Worm (Caenorhabditis elegans) whole organism, mixed stage, embryonic: ENCODE measurements around the gene srw-109.

Source experiments
- M03D4.4 ChIP-seq: sonication (generic microtip); optimal IDR thresholded peaks from 2 replicates; lab custom pipeline; 2017; ENCODE audit warnings: mild to moderate bottlenecking, missing genetic modification characterization, missing compliant biosample characterization
- bed-3 ChIP-seq: fragments of 200-800 bp; sonication (Bioruptor generic); optimal IDR thresholded peaks from 3 replicates; lab custom pipeline; 2018; ENCODE audit warnings: mild to moderate bottlenecking, missing genetic modification characterization, moderate library complexity, missing compliant biosample characterization
- ceh-43 ChIP-seq: fragments of 200-800 bp; sonication (Bioruptor generic); optimal IDR thresholded peaks from 2 replicates; lab custom pipeline; 2018; ENCODE audit warnings: mild to moderate bottlenecking, missing genetic modification characterization, moderate library complexity, missing compliant biosample characterization
- ceh-83 ChIP-seq: fragments of 200-800 bp; sonication (Bioruptor generic); optimal IDR thresholded peaks from 2 replicates; lab custom pipeline; 2018; ENCODE audit warnings: mild to moderate bottlenecking, missing genetic modification characterization, missing compliant biosample characterization
- ces-1 ChIP-seq: fragments of 150-350 bp; optimal IDR thresholded peaks from 2 replicates; lab custom pipeline; 2014; ENCODE audit warnings: missing biosample characterization, missing genetic modification reagents, missing genetic modification characterization
- cnd-1 ChIP-seq: fragments of 200-800 bp; sonication (Bioruptor generic); optimal IDR thresholded peaks from 2 replicates; lab custom pipeline; 2018; ENCODE audit warnings: mild to moderate bottlenecking, missing genetic modification characterization, missing compliant biosample characterization
- elt-1 ChIP-seq: sonication (generic microtip); optimal IDR thresholded peaks from 2 replicates; lab custom pipeline; 2017; ENCODE audit warnings: missing genetic modification characterization, mild to moderate bottlenecking, missing compliant biosample characterization, antibody characterized with exemption, moderate library complexity, borderline replicate concordance; ENCODE audit not compliant: insufficient read depth
- elt-3 ChIP-seq: fragments of 150-350 bp; optimal IDR thresholded peaks from 2 replicates; lab custom pipeline; 2014; ENCODE audit warnings: missing biosample characterization, missing genetic modification characterization
- flh-1 ChIP-seq: fragments of 200-800 bp; sonication (Bioruptor generic); optimal IDR thresholded peaks from 2 replicates; lab custom pipeline; 2018; ENCODE audit warnings: mild to moderate bottlenecking, missing genetic modification characterization, moderate library complexity, missing compliant biosample characterization
- ham-2 ChIP-seq: fragments of 200-800 bp; sonication (Bioruptor generic); optimal IDR thresholded peaks from 2 replicates; lab custom pipeline; 2018; ENCODE audit warnings: mild to moderate bottlenecking, missing genetic modification characterization, missing compliant biosample characterization
- hlh-1 ChIP-seq: fragments of 150-350 bp; optimal IDR thresholded peaks from 2 replicates; lab custom pipeline; 2014; ENCODE audit warnings: missing biosample characterization, missing genetic modification reagents, missing genetic modification characterization
- lin-13 ChIP-seq: fragments of 150-350 bp; optimal IDR thresholded peaks from 2 replicates; lab custom pipeline; 2014; ENCODE audit warnings: missing biosample characterization, missing genetic modification characterization
- lin-32 ChIP-seq: fragments of 200-800 bp; sonication (Bioruptor generic); optimal IDR thresholded peaks from 2 replicates; lab custom pipeline; 2018; ENCODE audit warnings: mild to moderate bottlenecking, missing genetic modification characterization, missing compliant biosample characterization
- mab-5 ChIP-seq: fragments of 150-350 bp; optimal IDR thresholded peaks from 2 replicates; lab custom pipeline; 2014; ENCODE audit warnings: missing biosample characterization, missing genetic modification characterization
- mep-1 ChIP-seq: fragments of 150-350 bp; optimal IDR thresholded peaks from 2 replicates; lab custom pipeline; 2017; ENCODE audit warnings: missing biosample characterization, missing genetic modification reagents, missing genetic modification characterization, inconsistent platforms
- nhr-12 ChIP-seq: fragments of 150-350 bp; optimal IDR thresholded peaks from 2 replicates; lab custom pipeline; 2014; ENCODE audit warnings: missing biosample characterization, missing genetic modification characterization
- nhr-237 ChIP-seq: fragments of 150-350 bp; optimal IDR thresholded peaks from 2 replicates; lab custom pipeline; 2014; ENCODE audit warnings: missing biosample characterization, missing genetic modification characterization
- nhr-28 ChIP-seq: fragments of 150-350 bp; optimal IDR thresholded peaks from 2 replicates; lab custom pipeline; 2014; ENCODE audit warnings: missing biosample characterization, missing genetic modification characterization
- nhr-76 ChIP-seq: sonication (generic microtip); optimal IDR thresholded peaks from 2 replicates; lab custom pipeline; 2017; ENCODE audit warnings: missing biosample characterization, missing genetic modification characterization
- pha-4 ChIP-seq: fragments of 150-350 bp; optimal IDR thresholded peaks from 2 replicates; lab custom pipeline; 2018; ENCODE audit warnings: missing biosample characterization, missing genetic modification reagents, missing genetic modification characterization
- sem-2 ChIP-seq: fragments of 200-800 bp; sonication (Bioruptor generic); optimal IDR thresholded peaks from 2 replicates; lab custom pipeline; 2018; ENCODE audit warnings: mild to moderate bottlenecking, missing genetic modification characterization, missing compliant biosample characterization
- snpc-4 ChIP-seq: fragments of 150-350 bp; optimal IDR thresholded peaks from 2 replicates; lab custom pipeline; 2014; ENCODE audit warnings: missing biosample characterization, missing genetic modification characterization
- sptf-1 ChIP-seq: sonication (generic microtip); optimal IDR thresholded peaks from 2 replicates; lab custom pipeline; 2017; ENCODE audit warnings: mild to moderate bottlenecking, missing genetic modification characterization, moderate library complexity, missing compliant biosample characterization
- tbx-8 ChIP-seq: fragments of 200-800 bp; sonication (Bioruptor generic); optimal IDR thresholded peaks from 2 replicates; lab custom pipeline; 2018; ENCODE audit warnings: mild to moderate bottlenecking, missing genetic modification characterization, moderate library complexity, missing compliant biosample characterization
- unc-120 ChIP-seq: sonication (generic microtip); optimal IDR thresholded peaks from 2 replicates; lab custom pipeline; 2017; ENCODE audit warnings: missing genetic modification characterization, missing compliant biosample characterization; ENCODE audit not compliant: poor library complexity, severe bottlenecking
- unc-39 ChIP-seq: fragments of 150-350 bp; optimal IDR thresholded peaks from 2 replicates; lab custom pipeline; 2014; ENCODE audit warnings: missing biosample characterization, missing genetic modification characterization
- unc-62 ChIP-seq: fragments of 150-350 bp; optimal IDR thresholded peaks from 2 replicates; lab custom pipeline; 2014; ENCODE audit warnings: missing biosample characterization, missing genetic modification reagents, missing genetic modification characterization
- zip-8 ChIP-seq: fragments of 150-350 bp; optimal IDR thresholded peaks from 2 replicates; lab custom pipeline; 2014; ENCODE audit warnings: missing biosample characterization, missing genetic modification characterization

Gene srw-109

ce11 chrV:608844-609243 is at the start of gene srw-109:
TSS of gene srw-109 (minus strand) at chrV:608944.
- no peak for TF ChIP-seq unc-39 (tag; lab: Kevin White, UChicago)
- TF ChIP-seq flh-1 (GFP tag; lab: Kevin White, UChicago) = no peak
- no peak for TF ChIP-seq sptf-1 (tag; lab: Kevin White, UChicago)
- TF ChIP-seq ceh-43 (GFP tag; lab: Kevin White, UChicago) = no peak

- TF ChIP-seq elt-3 (tag; lab: Kevin White, UChicago) (no peak), sem-2 (no peak), elt-1 (tag; lab: Kevin White, UChicago) (no peak), nhr-76 (tag; lab: Kevin White, UChicago) (no peak), ceh-83 (GFP tag; lab: Kevin White, UChicago) (no peak), flh-1 (GFP tag; lab: Kevin White, UChicago) (no peak), snpc-4 (no peak), ceh-43 (GFP tag; lab: Kevin White, UChicago) (no peak), nhr-28 (no peak)
Observed at ce11 chrV:657678-658077, 48.9 kb upstream of the srw-109 start, which contains the start of gene srh-246. TSS of gene srh-246 (minus strand) at chrV:657778.

ce11 chrV:655823-656222 is 47.1 kb upstream of the srw-109 start, which contains the start of gene srh-245:
TSS of gene srh-245 (minus strand) at chrV:655923.
- no peak for TF ChIP-seq cnd-1 (tag; lab: Kevin White, UChicago)
- no peak for TF ChIP-seq M03D4.4
- no peak for TF ChIP-seq hlh-1
- TF ChIP-seq nhr-12 (tag; lab: Kevin White, UChicago) = no peak

ce11 chrV:654402-654801 is 45.7 kb upstream of the srw-109 start, which contains the start of gene srj-6:
TSS of gene srj-6 (minus strand) at chrV:654502.
- TF ChIP-seq nhr-237 (no peak), hlh-1 (no peak), M03D4.4 (no peak), bed-3 (GFP tag; lab: Kevin White, UChicago) (no peak), ham-2 (GFP tag; lab: Kevin White, UChicago) (no peak), lin-13 (tag; lab: Kevin White, UChicago) (no peak), lin-32 (GFP tag; lab: Kevin White, UChicago) (no peak)

- TF ChIP-seq zip-8 (tag; lab: Kevin White, UChicago) = no peak
- no peak for TF ChIP-seq tbx-8 (GFP tag; lab: Kevin White, UChicago)
- no peak for TF ChIP-seq cnd-1 (tag; lab: Kevin White, UChicago)
- TF ChIP-seq pha-4 (tag; lab: Kevin White, UChicago) = no peak
- no peak for TF ChIP-seq nhr-12 (tag; lab: Kevin White, UChicago)
- TF ChIP-seq mab-5 (tag; lab: Kevin White, UChicago) = no peak
- no peak for TF ChIP-seq unc-120
- TF ChIP-seq sem-2 = no peak
- TF ChIP-seq lin-32 (GFP tag; lab: Kevin White, UChicago) = no peak
Observed at ce11 chrV:652940-653339, 44.2 kb upstream of the srw-109 start, which contains the start of gene srj-5. TSS of gene srj-5 (minus strand) at chrV:653040.

ce11 chrV:646888-647287 is 38.1 kb upstream of the srw-109 start, which contains the start of gene ugt-42:
TSS of gene ugt-42 (plus strand) at chrV:647188.
- TF ChIP-seq ces-1 (no peak), cnd-1 (tag; lab: Kevin White, UChicago) (no peak), lin-32 (GFP tag; lab: Kevin White, UChicago) (no peak), mep-1 (tag; lab: Kevin White, UChicago) (no peak), zip-8 (tag; lab: Kevin White, UChicago) (no peak), sptf-1 (tag; lab: Kevin White, UChicago) (no peak), elt-3 (tag; lab: Kevin White, UChicago) (no peak), unc-62 (GFP tag; lab: Kevin White, UChicago) (no peak), nhr-28 (no peak), pha-4 (tag; lab: Kevin White, UChicago) (no peak), bed-3 (GFP tag; lab: Kevin White, UChicago) (no peak), ceh-43 (GFP tag; lab: Kevin White, UChicago) (no peak), unc-39 (tag; lab: Kevin White, UChicago) (no peak)
